Worm (Caenorhabditis elegans) whole organism, early embryonic: ENCODE data around the gene ZK1248.11.

Source experiments
- B0310.2 ChIP-seq: sonication (generic microtip); optimal IDR thresholded peaks from 2 replicates; lab custom pipeline; 2016; ENCODE audit warnings: mild to moderate bottlenecking, missing genetic modification characterization, missing compliant biosample characterization
- F13C5.2 ChIP-seq: sonication (generic microtip); optimal IDR thresholded peaks from 2 replicates; lab custom pipeline; 2017; ENCODE audit warnings: mild to moderate bottlenecking, missing genetic modification characterization, inconsistent platforms, missing compliant biosample characterization
- ama-1 ChIP-seq: fragments of 150-350 bp; optimal IDR thresholded peaks from 2 replicates; lab custom pipeline; 2014
- ceh-13 ChIP-seq: fragments of 200-800 bp; sonication (Bioruptor generic); optimal IDR thresholded peaks from 2 replicates; lab custom pipeline; 2018; ENCODE audit warnings: mild to moderate bottlenecking, missing genetic modification characterization, missing compliant biosample characterization
- flt-1 ChIP-seq: fragments of 200-800 bp; sonication (Bioruptor generic); IDR thresholded peaks from 2 replicates; pipeline ENCODE4 v1.3.6; 2022; ENCODE audit warnings: missing genetic modification characterization, missing compliant biosample characterization
- scrt-1 ChIP-seq: fragments of 200-800 bp; sonication (Bioruptor generic); IDR thresholded peaks from 2 replicates; pipeline ENCODE4 v1.3.6; 2022; ENCODE audit warnings: missing genetic modification characterization, missing compliant biosample characterization
- tra-4 ChIP-seq: sonication (generic microtip); optimal IDR thresholded peaks from 2 replicates; lab custom pipeline; 2017; ENCODE audit warnings: missing genetic modification characterization, missing compliant biosample characterization

- TF ChIP-seq scrt-1 (GFP tag; lab: Robert Waterston, UW) (no peak), flt-1 (GFP tag; lab: Robert Waterston, UW) (no peak), B0310.2 (tag; lab: Kevin White, UChicago) (no peak), F13C5.2 (no peak), tra-4 (no peak), ceh-13 (GFP tag; lab: Kevin White, UChicago) (no peak), ama-1 (lab: Kevin White, UChicago) (no peak)
Observed at ce11 chrII:5838453-5838852, 10.1 kb upstream of the ZK1248.11 start, which contains the start of gene ZK1248.15.
